Worm (Caenorhabditis elegans) whole organism, L4 larva: ENCODE results near the gene csb-1.

Experiments used
- T20F7.1 ChIP-seq: fragments of 200-800 bp; sonication (Bioruptor generic); optimal IDR thresholded peaks from 2 replicates; lab custom pipeline; 2018; ENCODE audit warnings: mild to moderate bottlenecking, missing genetic modification characterization, missing compliant biosample characterization
- Y105C5A.15 ChIP-seq: fragments of 200-800 bp; sonication (Bioruptor generic); IDR thresholded peaks from 2 replicates; pipeline ENCODE4 v1.3.6; 2022; ENCODE audit warnings: missing genetic modification characterization, missing compliant biosample characterization
- Y48G9A.11 ChIP-seq: fragments of 200-800 bp; sonication (Bioruptor generic); IDR thresholded peaks from 2 replicates; pipeline ENCODE4 v1.3.6; 2022; ENCODE audit warnings: missing genetic modification reagents, missing genetic modification characterization, missing compliant biosample characterization
- Y5F2A.4 ChIP-seq: fragments of 200-800 bp; sonication (Bioruptor generic); optimal IDR thresholded peaks from 2 replicates; lab custom pipeline; 2018; ENCODE audit warnings: mild to moderate bottlenecking, missing genetic modification characterization, missing compliant biosample characterization
- ZK546.5 ChIP-seq, 2 experiments: sonication (generic microtip); optimal IDR thresholded peaks; 2 replicates each; lab custom pipeline; 2017; ENCODE audit warnings: missing biosample characterization in 2 of 2, missing genetic modification characterization in 2 of 2
- ama-1 ChIP-seq: fragments of 150-350 bp; optimal IDR thresholded peaks from 2 replicates; lab custom pipeline; 2014; ENCODE audit warnings: inconsistent platforms, mixed read lengths
- attf-4 ChIP-seq: sonication (generic microtip); optimal IDR thresholded peaks from 3 replicates; lab custom pipeline; 2017; ENCODE audit warnings: missing biosample characterization, missing genetic modification characterization
- ceh-20 ChIP-seq: fragments of 200-800 bp; sonication (Bioruptor generic); IDR thresholded peaks from 2 replicates; pipeline ENCODE4 v1.3.6; 2022; ENCODE audit warnings: missing genetic modification reagents, missing genetic modification characterization, missing compliant biosample characterization
- ceh-32 ChIP-seq: sonication (generic microtip); optimal IDR thresholded peaks from 2 replicates; lab custom pipeline; 2016; ENCODE audit warnings: mild to moderate bottlenecking, missing genetic modification characterization, missing compliant biosample characterization; ENCODE audit not compliant: poor library complexity
- ces-1 ChIP-seq: fragments of 150-350 bp; sonication (generic microtip); optimal IDR thresholded peaks from 4 replicates; lab custom pipeline; 2014; ENCODE audit warnings: missing biosample characterization, missing genetic modification reagents, missing genetic modification characterization
- cey-2 ChIP-seq: sonication (generic microtip); optimal IDR thresholded peaks from 3 replicates; lab custom pipeline; 2017; ENCODE audit warnings: missing genetic modification characterization, mild to moderate bottlenecking, missing compliant biosample characterization, antibody characterized with exemption, borderline replicate concordance; ENCODE audit not compliant: insufficient read depth
- ctbp-1 ChIP-seq: fragments of 200-800 bp; sonication (Bioruptor generic); IDR thresholded peaks from 2 replicates; pipeline ENCODE4 v1.3.6; 2022; ENCODE audit warnings: missing genetic modification reagents, missing genetic modification characterization, missing compliant biosample characterization
- daf-19 ChIP-seq: fragments of 200-800 bp; sonication (Bioruptor generic); conservative IDR thresholded peaks from 2 replicates; pipeline ENCODE4 v1.3.6; 2022; ENCODE audit warnings: missing genetic modification characterization, missing compliant biosample characterization
- dmd-6 ChIP-seq: fragments of 200-800 bp; sonication (Bioruptor generic); IDR thresholded peaks from 2 replicates; pipeline ENCODE4 v1.3.6; 2022; ENCODE audit warnings: missing genetic modification reagents, missing genetic modification characterization, missing compliant biosample characterization
- dmd-8 ChIP-seq: fragments of 200-800 bp; sonication (Bioruptor generic); IDR thresholded peaks from 2 replicates; pipeline ENCODE4 v1.3.6; 2022; ENCODE audit warnings: missing genetic modification characterization, missing compliant biosample characterization
- egl-43 ChIP-seq: fragments of 200-800 bp; sonication (Bioruptor generic); IDR thresholded peaks from 2 replicates; pipeline ENCODE4 v1.3.6; 2022; ENCODE audit warnings: missing genetic modification reagents, missing genetic modification characterization, missing compliant biosample characterization
- fos-1 ChIP-seq: fragments of 150-350 bp; optimal IDR thresholded peaks from 2 replicates; lab custom pipeline; 2014; ENCODE audit warnings: missing biosample characterization, missing genetic modification characterization
- hlh-11 ChIP-seq: fragments of 200-800 bp; sonication (Bioruptor generic); optimal IDR thresholded peaks from 2 replicates; lab custom pipeline; 2018; ENCODE audit warnings: mild to moderate bottlenecking, missing genetic modification characterization, missing compliant biosample characterization
- hlh-30 ChIP-seq: sonication (generic microtip); optimal IDR thresholded peaks from 2 replicates; lab custom pipeline; 2017; ENCODE audit warnings: antibody characterized with exemption, mild to moderate bottlenecking, missing genetic modification characterization, missing compliant biosample characterization; ENCODE audit not compliant: insufficient read depth
- hmg-1.1 ChIP-seq: fragments of 200-800 bp; sonication (Bioruptor generic); IDR thresholded peaks from 2 replicates; pipeline ENCODE4 v1.3.6; 2022; ENCODE audit warnings: missing genetic modification reagents, missing genetic modification characterization, missing compliant biosample characterization
- lim-7 ChIP-seq: fragments of 200-800 bp; sonication (Bioruptor generic); IDR thresholded peaks from 2 replicates; pipeline ENCODE4 v1.3.6; 2022; ENCODE audit warnings: missing genetic modification characterization, missing compliant biosample characterization
- lin-1 ChIP-seq: fragments of 200-800 bp; sonication (Bioruptor generic); IDR thresholded peaks from 2 replicates; pipeline ENCODE4 v1.3.6; 2022; ENCODE audit warnings: missing genetic modification reagents, missing genetic modification characterization, missing compliant biosample characterization
- lin-13 ChIP-seq: fragments of 150-350 bp; optimal IDR thresholded peaks from 2 replicates; lab custom pipeline; 2014; ENCODE audit warnings: missing biosample characterization, missing genetic modification reagents, missing genetic modification characterization
- lir-3 ChIP-seq: sonication (generic microtip); optimal IDR thresholded peaks from 2 replicates; lab custom pipeline; 2016; ENCODE audit warnings: mild to moderate bottlenecking, missing genetic modification characterization, missing compliant biosample characterization
- lsy-2 ChIP-seq, 2 experiments: fragments of 150-350 bp in 1 of 2; sonication (generic microtip) in 1 of 2; optimal IDR thresholded peaks; 2 replicates each; lab custom pipeline; 2014 to 2017; ENCODE audit warnings: missing biosample characterization in 2 of 2, missing genetic modification characterization in 2 of 2
- madf-5 ChIP-seq, 2 experiments: fragments of 200-800 bp; sonication (Bioruptor generic); IDR thresholded peaks; 2 replicates each; pipeline ENCODE4 v1.3.6; 2022; ENCODE audit warnings: missing compliant biosample characterization in 2 of 2, missing genetic modification characterization in 2 of 2
- mdl-1 ChIP-seq, 2 experiments: fragments of 150-350 bp in 1 of 2; sonication (generic microtip) in 1 of 2; optimal IDR thresholded peaks; 2 replicates each; lab custom pipeline; 2014 to 2017; ENCODE audit warnings: missing biosample characterization in 2 of 2, missing genetic modification characterization in 2 of 2
- mdt-29 ChIP-seq: fragments of 200-800 bp; sonication (Bioruptor generic); IDR thresholded peaks from 2 replicates; pipeline ENCODE4 v1.3.6; 2022; ENCODE audit warnings: missing genetic modification reagents, missing genetic modification characterization, missing compliant biosample characterization
- mxl-2 ChIP-seq: fragments of 200-800 bp; sonication (Bioruptor generic); conservative IDR thresholded peaks from 2 replicates; pipeline ENCODE4 v1.3.6; 2022; ENCODE audit warnings: missing genetic modification reagents, missing genetic modification characterization, missing compliant biosample characterization
- mxl-3 ChIP-seq: fragments of 200-800 bp; sonication (Bioruptor generic); optimal IDR thresholded peaks from 2 replicates; lab custom pipeline; 2018; ENCODE audit warnings: mild to moderate bottlenecking, missing genetic modification characterization, missing compliant biosample characterization
- nhr-102 ChIP-seq: sonication (generic microtip); optimal IDR thresholded peaks from 2 replicates; lab custom pipeline; 2016; ENCODE audit warnings: mild to moderate bottlenecking, missing genetic modification characterization, moderate library complexity, missing compliant biosample characterization
- nhr-11 ChIP-seq: fragments of 150-350 bp; optimal IDR thresholded peaks from 2 replicates; lab custom pipeline; 2014; ENCODE audit warnings: missing biosample characterization, missing genetic modification characterization
- nhr-111 ChIP-seq: fragments of 200-800 bp; sonication (Bioruptor generic); optimal IDR thresholded peaks from 2 replicates; lab custom pipeline; 2018; ENCODE audit warnings: mild to moderate bottlenecking, missing genetic modification characterization, missing compliant biosample characterization
- nhr-25 ChIP-seq: sonication (generic microtip); optimal IDR thresholded peaks from 2 replicates; lab custom pipeline; 2017; ENCODE audit warnings: missing genetic modification characterization, mild to moderate bottlenecking, missing compliant biosample characterization, antibody characterized with exemption, moderate library complexity, borderline replicate concordance; ENCODE audit not compliant: insufficient read depth
- nhr-6 ChIP-seq: fragments of 150-350 bp; optimal IDR thresholded peaks from 2 replicates; lab custom pipeline; 2014; ENCODE audit warnings: missing biosample characterization, missing genetic modification characterization
- nhr-76 ChIP-seq: fragments of 150-350 bp; optimal IDR thresholded peaks from 2 replicates; lab custom pipeline; 2014; ENCODE audit warnings: missing biosample characterization, missing genetic modification characterization
- php-3 ChIP-seq: fragments of 200-800 bp; sonication (Bioruptor generic); IDR thresholded peaks from 2 replicates; pipeline ENCODE4 v1.3.6; 2022; ENCODE audit warnings: missing genetic modification reagents, missing genetic modification characterization, missing compliant biosample characterization
- rbr-2 ChIP-seq: sonication (generic microtip); optimal IDR thresholded peaks from 2 replicates; lab custom pipeline; 2016; ENCODE audit warnings: missing genotype, missing genetic modification characterization, missing compliant biosample characterization
- sdz-12 ChIP-seq: fragments of 200-800 bp; sonication (Bioruptor generic); optimal IDR thresholded peaks from 2 replicates; lab custom pipeline; 2018; ENCODE audit warnings: mild to moderate bottlenecking, missing genetic modification characterization, missing compliant biosample characterization
- set-16 ChIP-seq: fragments of 200-800 bp; sonication (Bioruptor generic); IDR thresholded peaks from 2 replicates; pipeline ENCODE4 v1.3.6; 2022; ENCODE audit warnings: missing genetic modification reagents, missing genetic modification characterization, missing compliant biosample characterization
- snpc-1.2 ChIP-seq: fragments of 200-800 bp; sonication (Bioruptor generic); IDR thresholded peaks from 2 replicates; pipeline ENCODE4 v1.3.6; 2022; ENCODE audit warnings: missing genetic modification reagents, missing genetic modification characterization, missing compliant biosample characterization
- spr-3 ChIP-seq: fragments of 200-800 bp; sonication (Bioruptor generic); optimal IDR thresholded peaks from 2 replicates; lab custom pipeline; 2018; ENCODE audit warnings: mild to moderate bottlenecking, missing genetic modification characterization, missing compliant biosample characterization
- tra-1 ChIP-seq: fragments of 200-800 bp; sonication (Bioruptor generic); IDR thresholded peaks from 2 replicates; pipeline ENCODE4 v1.3.6; 2022; ENCODE audit warnings: missing genetic modification reagents, missing genetic modification characterization, missing compliant biosample characterization
- unc-130 ChIP-seq: sonication (generic microtip); optimal IDR thresholded peaks from 2 replicates; lab custom pipeline; 2016; ENCODE audit warnings: missing genetic modification reagents, missing genetic modification characterization, missing compliant biosample characterization
- unc-39 ChIP-seq: sonication (generic microtip); optimal IDR thresholded peaks from 2 replicates; lab custom pipeline; 2017; ENCODE audit warnings: missing biosample characterization, missing genetic modification characterization
- zag-1 ChIP-seq: fragments of 150-350 bp; optimal IDR thresholded peaks from 2 replicates; lab custom pipeline; 2014; ENCODE audit warnings: missing biosample characterization, missing genetic modification characterization
- zfp-2 ChIP-seq: sonication (generic microtip); optimal IDR thresholded peaks from 2 replicates; lab custom pipeline; 2016; ENCODE audit warnings: mild to moderate bottlenecking, missing genetic modification characterization, missing compliant biosample characterization
- zip-11 ChIP-seq: fragments of 200-800 bp; sonication (Bioruptor generic); IDR thresholded peaks from 2 replicates; pipeline ENCODE4 v1.3.6; 2022; ENCODE audit warnings: missing genetic modification characterization, missing compliant biosample characterization
- zip-2 ChIP-seq: fragments of 150-350 bp; optimal IDR thresholded peaks from 2 replicates; lab custom pipeline; 2014; ENCODE audit warnings: missing biosample characterization, missing genetic modification characterization
- ztf-7 ChIP-seq: fragments of 150-350 bp; optimal IDR thresholded peaks from 2 replicates; lab custom pipeline; 2014; ENCODE audit warnings: missing biosample characterization, missing genetic modification characterization

The csb-1 gene

DNA sequence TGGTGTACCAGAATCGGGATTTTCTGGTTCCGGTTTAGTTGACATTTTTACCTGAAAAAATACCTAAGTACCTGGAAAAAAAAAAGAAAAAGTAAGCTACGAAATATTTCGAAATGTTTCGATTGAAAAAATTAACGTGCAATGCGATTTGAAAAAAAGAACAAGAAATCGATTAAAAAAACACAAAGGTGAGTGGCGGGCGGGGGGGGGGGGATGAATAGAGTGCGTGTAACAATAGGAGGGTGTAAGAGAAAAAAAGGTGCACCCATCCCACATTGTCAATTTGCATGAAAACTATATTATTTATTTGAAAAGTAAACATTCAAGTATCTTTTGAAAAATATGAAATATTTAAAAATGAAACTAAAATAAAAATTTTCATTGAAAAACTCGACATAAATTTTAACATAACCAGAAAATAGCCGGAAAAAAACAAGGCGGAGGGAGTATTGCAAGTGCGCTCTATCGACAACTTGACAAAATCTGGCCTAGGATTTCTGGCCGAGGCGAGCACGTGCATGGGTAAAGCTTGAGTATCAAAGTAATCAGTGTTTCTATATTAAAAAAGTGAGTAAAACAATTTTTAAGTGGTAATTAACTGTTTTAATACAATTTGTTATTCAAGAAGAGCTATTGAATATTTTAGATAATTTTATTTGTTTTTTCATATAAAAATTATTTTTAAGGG is at the start of gene csb-1, which contains the start of gene F53H4.4:
Gene csb-1, minus strand, starts transcription at position 51 of the 688 bp plus-strand sequence.
Gene F53H4.4, plus strand, starts transcription at position 520 of the 688 bp plus-strand sequence.
- TF ChIP-seq Y5F2A.4 (no peak), madf-5 (GFP tag; IDR thresholded peaks at IDR 0.05; lab: Robert Waterston, UW) (no peak), zag-1 (tag; lab: Kevin White, UChicago) (no peak), cey-2 (tag; lab: Kevin White, UChicago) (no peak), ceh-20 (GFP tag; lab: Robert Waterston, UW) (peak; percentile 31; the same call in 1 of the 2 replicates), egl-43 (GFP tag; lab: Robert Waterston, UW) (no peak), lin-1 (GFP tag; lab: Robert Waterston, UW) (no peak), mdl-1 (tag; optimal IDR thresholded peaks at IDR 0.05; lab: Kevin White, UChicago) (peak; percentile 85 to 99), rbr-2 (tag; lab: Kevin White, UChicago) (peak; percentile 57), unc-130 (GFP tag; lab: Kevin White, UChicago) (no peak), lir-3 (tag; lab: Kevin White, UChicago) (no peak), lim-7 (GFP tag; lab: Robert Waterston, UW) (no peak), dmd-8 (no peak), nhr-76 (tag; lab: Kevin White, UChicago) (no peak), unc-39 (no peak), Y105C5A.15 (no peak), ZK546.5 (tag; optimal IDR thresholded peaks at IDR 0.05; lab: Kevin White, UChicago) (no peak), ces-1 (GFP tag; lab: Kevin White, UChicago) (no peak), nhr-111 (GFP tag; lab: Kevin White, UChicago) (no peak), hlh-11 (tag; lab: Kevin White, UChicago) (peak; percentile 73), zfp-2 (no peak), hlh-30 (tag; lab: Kevin White, UChicago) (peak; percentile 98), snpc-1.2 (no peak), mxl-2 (GFP tag; lab: Robert Waterston, UW) (no peak), fos-1 (no peak), T20F7.1 (peak; percentile 85), attf-4 (no peak), spr-3 (no peak), tra-1 (GFP tag; lab: Robert Waterston, UW) (no peak), nhr-11 (tag; lab: Kevin White, UChicago) (no peak), ctbp-1 (GFP tag; lab: Robert Waterston, UW) (no peak), mdt-29 (GFP tag; lab: Robert Waterston, UW) (no peak), sdz-12 (no peak), nhr-25 (tag; lab: Kevin White, UChicago) (no peak), set-16 (GFP tag; lab: Robert Waterston, UW) (no peak), ztf-7 (tag; lab: Kevin White, UChicago) (no peak), zip-11 (GFP tag; lab: Robert Waterston, UW) (no peak), ama-1 (lab: Kevin White, UChicago) (no peak), zip-2 (tag; lab: Kevin White, UChicago) (no peak), ceh-32 (no peak), daf-19 (no peak), nhr-6 (tag; lab: Kevin White, UChicago) (peak; percentile 59), Y48G9A.11 (GFP tag; lab: Robert Waterston, UW) (no peak), mxl-3 (peak; percentile 96), dmd-6 (GFP tag; lab: Robert Waterston, UW) (peak; percentile 58; the same call in 1 of the 2 replicates), lsy-2 (tag; optimal IDR thresholded peaks at IDR 0.05; lab: Kevin White, UChicago) (peak in 1 of 2 experiments; percentile 91), hmg-1.1 (GFP tag; lab: Robert Waterston, UW) (peak; percentile 41; the same call in 1 of the 2 replicates), php-3 (no peak), lin-13 (peak; percentile 65), nhr-102 (tag; lab: Kevin White, UChicago) (peak; percentile 37)
